Worm (Caenorhabditis elegans) whole organism, L3 larva: ENCODE measurements around the gene ulp-1.
A peak's percentile ranks its signal among the peaks of the same experiment; 100 is the strongest.

Experiments used
- ZK546.5 ChIP-seq: sonication (generic microtip); optimal IDR thresholded peaks from 2 replicates; lab custom pipeline; 2017; ENCODE audit warnings: missing biosample characterization, missing genetic modification characterization
- aly-2 ChIP-seq: fragments of 150-350 bp; optimal IDR thresholded peaks from 2 replicates; lab custom pipeline; 2014; ENCODE audit warnings: missing biosample characterization, missing genetic modification characterization
- ceh-16 ChIP-seq: sonication (generic microtip); optimal IDR thresholded peaks from 2 replicates; lab custom pipeline; 2017; ENCODE audit warnings: missing biosample characterization, missing genetic modification characterization
- ceh-82 ChIP-seq: fragments of 150-350 bp; optimal IDR thresholded peaks from 2 replicates; lab custom pipeline; 2014; ENCODE audit warnings: missing biosample characterization, missing genetic modification characterization
- ceh-9 ChIP-seq: sonication (generic microtip); optimal IDR thresholded peaks from 2 replicates; lab custom pipeline; 2018; ENCODE audit warnings: missing biosample characterization, missing genetic modification characterization
- daf-12 ChIP-seq: fragments of 150-350 bp; optimal IDR thresholded peaks from 2 replicates; lab custom pipeline; 2014; ENCODE audit warnings: missing biosample characterization, missing genetic modification reagents, missing genetic modification characterization
- egl-27 ChIP-seq: sonication (generic microtip); optimal IDR thresholded peaks from 4 replicates; lab custom pipeline; 2017; ENCODE audit warnings: missing biosample characterization, missing genetic modification reagents, missing genetic modification characterization
- egl-5 ChIP-seq: fragments of 150-350 bp; optimal IDR thresholded peaks from 2 replicates; lab custom pipeline; 2017; ENCODE audit warnings: missing biosample characterization, missing genetic modification reagents, missing genetic modification characterization, inconsistent platforms
- elt-1 ChIP-seq: fragments of 150-350 bp; optimal IDR thresholded peaks from 2 replicates; lab custom pipeline; 2014; ENCODE audit warnings: missing biosample characterization, missing genetic modification characterization
- elt-2 ChIP-seq: sonication (generic microtip); optimal IDR thresholded peaks from 2 replicates; lab custom pipeline; 2016; ENCODE audit warnings: missing genetic modification reagents, mild to moderate bottlenecking, missing genetic modification characterization, missing compliant biosample characterization
- eor-1 ChIP-seq, 2 experiments: fragments of 150-350 bp; optimal IDR thresholded peaks; 2 replicates each; lab custom pipeline; 2014 to 2018; ENCODE audit warnings: missing biosample characterization in 2 of 2, missing genetic modification characterization in 2 of 2
- fkh-10 ChIP-seq: sonication (generic microtip); optimal IDR thresholded peaks from 2 replicates; lab custom pipeline; 2017; ENCODE audit warnings: missing biosample characterization, missing genetic modification reagents, missing genetic modification characterization
- fkh-2 ChIP-seq: fragments of 150-350 bp; optimal IDR thresholded peaks from 2 replicates; lab custom pipeline; 2014; ENCODE audit warnings: missing biosample characterization, missing genetic modification reagents, missing genetic modification characterization
- fos-1 ChIP-seq: fragments of 150-350 bp; optimal IDR thresholded peaks from 2 replicates; lab custom pipeline; 2014; ENCODE audit warnings: missing biosample characterization, missing genetic modification characterization
- lin-15B ChIP-seq: fragments of 150-350 bp; optimal IDR thresholded peaks from 2 replicates; lab custom pipeline; 2014; ENCODE audit warnings: missing biosample characterization, missing genetic modification characterization
- lin-39 ChIP-seq: fragments of 150-350 bp; optimal IDR thresholded peaks from 2 replicates; lab custom pipeline; 2018; ENCODE audit warnings: missing biosample characterization, missing genetic modification reagents, missing genetic modification characterization
- nfya-1 ChIP-seq: sonication (generic microtip); optimal IDR thresholded peaks from 2 replicates; lab custom pipeline; 2017; ENCODE audit warnings: missing genetic modification characterization, mild to moderate bottlenecking, missing compliant biosample characterization, antibody characterized with exemption, moderate library complexity; ENCODE audit not compliant: insufficient read depth
- nhr-12 ChIP-seq: fragments of 150-350 bp; optimal IDR thresholded peaks from 2 replicates; lab custom pipeline; 2014; ENCODE audit warnings: missing biosample characterization, missing genetic modification characterization
- nhr-25 ChIP-seq: sonication (generic microtip); optimal IDR thresholded peaks from 2 replicates; lab custom pipeline; 2017; ENCODE audit warnings: missing biosample characterization, missing genetic modification characterization
- nhr-28 ChIP-seq: fragments of 150-350 bp; optimal IDR thresholded peaks from 2 replicates; lab custom pipeline; 2014; ENCODE audit warnings: missing biosample characterization, missing genetic modification characterization
- nhr-43 ChIP-seq: sonication (generic microtip); optimal IDR thresholded peaks from 2 replicates; lab custom pipeline; 2016; ENCODE audit warnings: mild to moderate bottlenecking, missing genetic modification characterization, missing compliant biosample characterization; ENCODE audit not compliant: poor library complexity, severe bottlenecking
- nhr-67 ChIP-seq: fragments of 150-350 bp; optimal IDR thresholded peaks from 2 replicates; lab custom pipeline; 2014; ENCODE audit warnings: missing biosample characterization, missing genetic modification characterization
- nhr-76 ChIP-seq: fragments of 150-350 bp; sonication (generic microtip); optimal IDR thresholded peaks from 5 replicates; lab custom pipeline; 2014; ENCODE audit warnings: missing biosample characterization, missing genetic modification characterization
- nhr-77 ChIP-seq: fragments of 150-350 bp; optimal IDR thresholded peaks from 2 replicates; lab custom pipeline; 2014; ENCODE audit warnings: missing biosample characterization, missing genetic modification characterization
- pha-4 ChIP-seq: fragments of 150-350 bp; optimal IDR thresholded peaks from 2 replicates; lab custom pipeline; 2014; ENCODE audit warnings: missing biosample characterization, missing genetic modification reagents, missing genetic modification characterization
- pqm-1 ChIP-seq: fragments of 150-350 bp; optimal IDR thresholded peaks from 2 replicates; lab custom pipeline; 2017; ENCODE audit warnings: missing biosample characterization, missing genetic modification characterization, inconsistent platforms
- sea-2 ChIP-seq: fragments of 150-350 bp; sonication (generic microtip); optimal IDR thresholded peaks from 4 replicates; lab custom pipeline; 2014; ENCODE audit warnings: missing biosample characterization, missing genetic modification reagents, missing genetic modification characterization
- skn-1 ChIP-seq: fragments of 150-350 bp; optimal IDR thresholded peaks from 2 replicates; lab custom pipeline; 2014; ENCODE audit warnings: missing biosample characterization, missing genetic modification characterization
- tbx-2 ChIP-seq: sonication (generic microtip); optimal IDR thresholded peaks from 2 replicates; lab custom pipeline; 2016; ENCODE audit warnings: mild to moderate bottlenecking, missing genetic modification characterization, missing compliant biosample characterization
- unc-39 ChIP-seq: sonication (generic microtip); optimal IDR thresholded peaks from 4 replicates; lab custom pipeline; 2017; ENCODE audit warnings: missing biosample characterization, missing genetic modification characterization
- unc-62 ChIP-seq: fragments of 150-350 bp; sonication (generic microtip); optimal IDR thresholded peaks from 4 replicates; lab custom pipeline; 2014; ENCODE audit warnings: missing biosample characterization, missing genetic modification reagents, missing genetic modification characterization
- ztf-11 ChIP-seq: fragments of 150-350 bp; optimal IDR thresholded peaks from 2 replicates; lab custom pipeline; 2014; ENCODE audit warnings: missing biosample characterization, missing genetic modification characterization
- ztf-4 ChIP-seq: fragments of 150-350 bp; optimal IDR thresholded peaks from 2 replicates; lab custom pipeline; 2014; ENCODE audit warnings: missing biosample characterization, missing genetic modification characterization

The ulp-1 gene

DNA sequence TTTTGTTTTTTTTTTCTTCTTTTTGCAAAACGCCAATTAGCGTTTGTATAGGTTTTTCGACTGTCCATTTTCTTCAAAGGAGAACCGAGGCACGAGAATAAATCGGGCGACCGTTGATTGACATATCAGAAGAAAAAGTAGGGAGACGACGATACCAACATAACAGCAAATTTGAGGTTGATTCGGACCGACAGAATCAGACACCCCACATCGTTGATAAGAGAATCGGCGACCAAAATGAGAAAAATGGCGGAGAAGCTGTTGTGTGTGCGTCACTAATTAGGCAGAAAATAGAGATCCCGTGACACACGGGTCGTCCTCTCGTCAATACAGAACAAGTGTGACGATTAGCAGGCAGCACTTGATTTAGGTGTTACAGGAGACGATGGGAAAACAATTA, 27.7 kb downstream of the ulp-1 start:
- no peak for TF ChIP-seq pha-4 (tag; lab: Kevin White, UChicago)
- peak; percentile 90 for TF ChIP-seq tbx-2 (tag; lab: Kevin White, UChicago)
- TF ChIP-seq nhr-67 (tag; lab: Kevin White, UChicago) = no peak
- no peak for TF ChIP-seq nhr-76 (tag; lab: Kevin White, UChicago)
- peak; percentile 40 for TF ChIP-seq unc-62 (GFP tag; lab: Kevin White, UChicago)

DNA sequence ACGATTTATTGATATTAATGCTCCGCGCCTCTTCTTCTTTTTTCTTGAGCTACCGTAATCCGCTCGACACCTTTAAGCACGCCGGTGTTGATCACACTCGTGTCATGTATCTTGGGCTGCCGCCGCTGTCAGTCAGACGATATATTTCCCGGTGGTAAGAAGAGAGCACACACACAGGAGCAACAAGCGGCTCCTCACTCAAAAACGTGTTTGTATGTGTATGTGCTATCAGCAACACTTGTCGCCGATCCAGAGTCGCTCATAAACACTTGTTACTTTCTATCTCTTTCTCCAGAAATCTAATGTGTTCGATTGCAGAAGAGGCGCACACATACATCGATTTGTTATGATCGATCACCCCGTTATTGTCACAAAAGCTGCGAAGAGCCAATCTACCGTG, 29.0 kb downstream of the ulp-1 start:
- TF ChIP-seq fkh-2 (tag; lab: Kevin White, UChicago) (no peak), nfya-1 (tag; lab: Kevin White, UChicago) (peak; percentile 51), unc-39 (no peak), fkh-10 (GFP tag; lab: Kevin White, UChicago) (no peak), ztf-11 (tag; lab: Kevin White, UChicago) (no peak), nhr-25 (tag; lab: Kevin White, UChicago) (no peak), egl-27 (no peak), pha-4 (tag; lab: Kevin White, UChicago) (peak; percentile 5), skn-1 (tag; lab: Kevin White, UChicago) (no peak), lin-39 (tag; lab: Kevin White, UChicago) (peak; percentile 2), ZK546.5 (tag; lab: Kevin White, UChicago) (no peak), elt-1 (tag; lab: Kevin White, UChicago) (no peak), fos-1 (tag; lab: Kevin White, UChicago) (no peak), nhr-12 (tag; lab: Kevin White, UChicago) (no peak), ceh-82 (no peak), nhr-28 (tag; lab: Kevin White, UChicago) (no peak), elt-2 (peak; percentile 12), aly-2 (tag; lab: Kevin White, UChicago) (no peak), lin-15B (no peak), nhr-43 (tag; lab: Kevin White, UChicago) (no peak), unc-62 (GFP tag; lab: Kevin White, UChicago) (no peak), ceh-16 (tag; lab: Kevin White, UChicago) (no peak), sea-2 (GFP tag; lab: Kevin White, UChicago) (no peak), ztf-4 (tag; lab: Kevin White, UChicago) (no peak), egl-5 (tag; lab: Kevin White, UChicago) (no peak)
- TF ChIP-seq, all 47 proteins: peak for 4

DNA sequence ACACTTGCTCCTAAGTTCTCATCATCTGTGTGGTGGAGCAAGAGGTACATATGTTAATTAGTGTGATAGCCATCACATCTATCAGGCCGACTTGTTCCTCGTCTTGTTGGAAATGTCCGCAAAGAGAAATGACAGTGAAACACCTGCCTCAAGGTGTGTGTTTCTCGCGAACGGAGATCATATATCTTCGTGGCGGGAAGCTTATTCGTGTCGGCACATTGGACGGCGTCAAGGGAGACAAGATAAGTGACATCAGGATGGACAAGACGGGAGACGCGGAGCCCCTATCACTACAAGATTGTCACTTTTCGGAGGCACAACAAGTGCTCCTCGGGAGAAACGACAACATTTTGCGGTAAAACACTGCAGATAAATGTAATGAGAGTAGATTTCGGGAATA, 29.8 kb downstream of the ulp-1 start:
- TF ChIP-seq pqm-1 (tag; lab: Kevin White, UChicago) = no peak
- no peak for TF ChIP-seq nhr-43 (tag; lab: Kevin White, UChicago)
- no peak for TF ChIP-seq ceh-82

DNA sequence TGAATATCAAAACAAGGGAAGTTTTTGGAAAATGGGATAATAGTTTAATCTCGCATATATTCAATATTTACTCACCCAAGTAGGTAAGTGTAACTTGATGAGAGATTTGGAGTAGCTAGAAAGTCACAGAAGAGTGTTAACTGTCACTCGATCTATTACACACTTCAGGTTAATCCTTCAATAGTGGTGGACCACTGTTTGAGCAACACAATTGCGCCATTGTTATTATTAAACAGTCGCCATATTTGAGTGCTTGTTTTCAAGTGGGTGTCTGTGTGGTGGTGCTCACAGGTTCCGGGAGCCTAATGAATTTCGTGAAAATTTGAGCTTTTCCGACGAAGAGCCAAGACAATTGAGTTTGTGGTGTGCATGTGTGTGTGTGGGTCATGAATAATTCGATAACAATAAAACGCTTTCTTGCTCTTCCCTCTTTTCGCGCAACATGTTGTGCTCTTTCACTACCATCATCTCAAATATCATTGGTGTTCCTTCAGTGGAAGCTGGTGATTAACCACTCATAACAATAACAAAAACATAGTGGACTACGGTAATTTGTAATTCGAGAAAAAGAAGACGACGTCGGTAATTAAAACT, 30.6 kb downstream of the ulp-1 start:
- TF ChIP-seq ztf-4 (tag; lab: Kevin White, UChicago) (no peak), fos-1 (tag; lab: Kevin White, UChicago) (no peak), nhr-12 (tag; lab: Kevin White, UChicago) (no peak), ztf-11 (tag; lab: Kevin White, UChicago) (no peak), elt-2 (no peak), eor-1 (tag; optimal IDR thresholded peaks at IDR 0.05; lab: Kevin White, UChicago) (no peak), unc-62 (GFP tag; lab: Kevin White, UChicago) (no peak), nhr-77 (tag; lab: Kevin White, UChicago) (no peak), ceh-9 (no peak), lin-39 (tag; lab: Kevin White, UChicago) (no peak)

DNA sequence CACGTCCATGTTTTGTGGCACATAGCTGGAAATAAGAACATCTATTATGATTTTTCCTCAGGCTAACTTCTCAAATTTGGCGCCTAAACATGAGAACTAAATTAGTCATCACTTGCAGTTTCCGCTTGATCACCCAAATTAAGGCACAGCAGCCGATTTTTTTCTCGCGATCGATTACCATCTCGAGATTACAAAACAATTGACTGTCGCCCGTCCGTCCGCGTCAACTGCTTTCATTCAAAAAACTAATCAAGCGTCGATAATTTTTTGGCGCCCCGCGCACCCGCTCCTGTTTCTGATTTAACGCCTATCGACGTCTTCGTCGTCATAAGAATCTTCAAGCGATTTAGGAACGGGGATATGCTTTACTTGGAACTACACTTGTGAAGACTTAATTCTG, 31.9 kb downstream of the ulp-1 start:
- TF ChIP-seq daf-12 (tag; lab: Kevin White, UChicago) (no peak), tbx-2 (tag; lab: Kevin White, UChicago) (peak; percentile 53)
